Worm (Caenorhabditis elegans) whole organism, L4 larva: Measurements from ENCODE around the gene cyp-13B1.

ENCODE experiments used
- F10B5.3 ChIP-seq: sonication (generic microtip); optimal IDR thresholded peaks from 2 replicates; lab custom pipeline; 2016; ENCODE audit warnings: mild to moderate bottlenecking, missing genetic modification characterization, missing compliant biosample characterization
- T20F7.1 ChIP-seq: fragments of 200-800 bp; sonication (Bioruptor generic); optimal IDR thresholded peaks from 2 replicates; lab custom pipeline; 2018; ENCODE audit warnings: mild to moderate bottlenecking, missing genetic modification characterization, missing compliant biosample characterization
- Y105C5A.15 ChIP-seq: fragments of 200-800 bp; sonication (Bioruptor generic); IDR thresholded peaks from 2 replicates; pipeline ENCODE4 v1.3.6; 2022; ENCODE audit warnings: missing genetic modification characterization, missing compliant biosample characterization
- Y48G9A.11 ChIP-seq: fragments of 200-800 bp; sonication (Bioruptor generic); IDR thresholded peaks from 2 replicates; pipeline ENCODE4 v1.3.6; 2022; ENCODE audit warnings: missing genetic modification reagents, missing genetic modification characterization, missing compliant biosample characterization
- Y5F2A.4 ChIP-seq: fragments of 200-800 bp; sonication (Bioruptor generic); optimal IDR thresholded peaks from 2 replicates; lab custom pipeline; 2018; ENCODE audit warnings: mild to moderate bottlenecking, missing genetic modification characterization, missing compliant biosample characterization
- ZK546.5 ChIP-seq, 2 experiments: sonication (generic microtip); optimal IDR thresholded peaks; 2 replicates each; lab custom pipeline; 2017; ENCODE audit warnings: missing biosample characterization in 2 of 2, missing genetic modification characterization in 2 of 2
- aha-1 ChIP-seq: fragments of 150-350 bp; peaks from one replicate; lab custom pipeline; 2014; ENCODE audit warnings: missing biosample characterization, missing genetic modification characterization
- arid-1 ChIP-seq: fragments of 200-800 bp; sonication (Bioruptor generic); conservative IDR thresholded peaks from 2 replicates; pipeline ENCODE4 v1.3.6; 2022; ENCODE audit warnings: missing genetic modification reagents, missing genetic modification characterization, missing compliant biosample characterization
- cey-2 ChIP-seq: sonication (generic microtip); optimal IDR thresholded peaks from 3 replicates; lab custom pipeline; 2017; ENCODE audit warnings: missing genetic modification characterization, mild to moderate bottlenecking, missing compliant biosample characterization, antibody characterized with exemption, borderline replicate concordance; ENCODE audit not compliant: insufficient read depth
- ctbp-1 ChIP-seq: fragments of 200-800 bp; sonication (Bioruptor generic); IDR thresholded peaks from 2 replicates; pipeline ENCODE4 v1.3.6; 2022; ENCODE audit warnings: missing genetic modification reagents, missing genetic modification characterization, missing compliant biosample characterization
- daf-16 ChIP-seq, 3 experiments: sonication (generic microtip); optimal IDR thresholded peaks; 2 replicates each; lab custom pipeline; 2016 to 2017; ENCODE audit warnings: missing genetic modification characterization in 3 of 3, missing genetic modification reagents in 3 of 3, mild to moderate bottlenecking in 2 of 3, missing compliant biosample characterization in 2 of 3, missing biosample characterization in 1 of 3, moderate library complexity in 1 of 3
- daf-19 ChIP-seq: fragments of 200-800 bp; sonication (Bioruptor generic); conservative IDR thresholded peaks from 2 replicates; pipeline ENCODE4 v1.3.6; 2022; ENCODE audit warnings: missing genetic modification characterization, missing compliant biosample characterization
- dmd-6 ChIP-seq: fragments of 200-800 bp; sonication (Bioruptor generic); IDR thresholded peaks from 2 replicates; pipeline ENCODE4 v1.3.6; 2022; ENCODE audit warnings: missing genetic modification reagents, missing genetic modification characterization, missing compliant biosample characterization
- dmd-8 ChIP-seq: fragments of 200-800 bp; sonication (Bioruptor generic); IDR thresholded peaks from 2 replicates; pipeline ENCODE4 v1.3.6; 2022; ENCODE audit warnings: missing genetic modification characterization, missing compliant biosample characterization
- duxl-1 ChIP-seq: sonication (generic microtip); optimal IDR thresholded peaks from 2 replicates; lab custom pipeline; 2016; ENCODE audit warnings: mild to moderate bottlenecking, missing genetic modification characterization, moderate library complexity, missing compliant biosample characterization; ENCODE audit not compliant: poor library complexity
- dve-1 ChIP-seq: sonication (generic microtip); optimal IDR thresholded peaks from 2 replicates; lab custom pipeline; 2017; ENCODE audit warnings: antibody characterized with exemption, mild to moderate bottlenecking, missing genetic modification characterization, missing compliant biosample characterization; ENCODE audit not compliant: insufficient read depth
- egl-27 ChIP-seq: sonication (generic microtip); optimal IDR thresholded peaks from 3 replicates; lab custom pipeline; 2017; ENCODE audit warnings: missing biosample characterization, missing genetic modification reagents, missing genetic modification characterization
- egl-43 ChIP-seq: fragments of 200-800 bp; sonication (Bioruptor generic); IDR thresholded peaks from 2 replicates; pipeline ENCODE4 v1.3.6; 2022; ENCODE audit warnings: missing genetic modification reagents, missing genetic modification characterization, missing compliant biosample characterization
- fkh-10 ChIP-seq: fragments of 150-350 bp; optimal IDR thresholded peaks from 2 replicates; lab custom pipeline; 2014; ENCODE audit warnings: missing biosample characterization, missing genetic modification reagents, missing genetic modification characterization
- gei-8 ChIP-seq: fragments of 200-800 bp; sonication (Bioruptor generic); optimal IDR thresholded peaks from 2 replicates; lab custom pipeline; 2018; ENCODE audit warnings: mild to moderate bottlenecking, missing genetic modification characterization, missing compliant biosample characterization
- hif-1 ChIP-seq, 2 experiments: sonication (generic microtip); optimal IDR thresholded peaks; 2 replicates each; lab custom pipeline; 2016 to 2017; ENCODE audit warnings: missing compliant biosample characterization in 2 of 2, missing genetic modification characterization in 2 of 2, missing genetic modification reagents in 2 of 2, missing genotype in 2 of 2, mild to moderate bottlenecking in 1 of 2
- hlh-11 ChIP-seq: fragments of 200-800 bp; sonication (Bioruptor generic); optimal IDR thresholded peaks from 2 replicates; lab custom pipeline; 2018; ENCODE audit warnings: mild to moderate bottlenecking, missing genetic modification characterization, missing compliant biosample characterization
- hlh-30 ChIP-seq: sonication (generic microtip); optimal IDR thresholded peaks from 2 replicates; lab custom pipeline; 2017; ENCODE audit warnings: antibody characterized with exemption, mild to moderate bottlenecking, missing genetic modification characterization, missing compliant biosample characterization; ENCODE audit not compliant: insufficient read depth
- lim-7 ChIP-seq: fragments of 200-800 bp; sonication (Bioruptor generic); IDR thresholded peaks from 2 replicates; pipeline ENCODE4 v1.3.6; 2022; ENCODE audit warnings: missing genetic modification characterization, missing compliant biosample characterization
- lin-39 ChIP-seq: fragments of 150-350 bp; optimal IDR thresholded peaks from 2 replicates; lab custom pipeline; 2014; ENCODE audit warnings: missing biosample characterization, missing genetic modification reagents, missing genetic modification characterization
- lsy-2 ChIP-seq, 2 experiments: fragments of 150-350 bp in 1 of 2; sonication (generic microtip) in 1 of 2; optimal IDR thresholded peaks; 2 replicates each; lab custom pipeline; 2014 to 2017; ENCODE audit warnings: missing biosample characterization in 2 of 2, missing genetic modification characterization in 2 of 2
- mdl-1 ChIP-seq, 2 experiments: fragments of 150-350 bp in 1 of 2; sonication (generic microtip) in 1 of 2; optimal IDR thresholded peaks; 2 replicates each; lab custom pipeline; 2014 to 2017; ENCODE audit warnings: missing biosample characterization in 2 of 2, missing genetic modification characterization in 2 of 2
- mdt-29 ChIP-seq: fragments of 200-800 bp; sonication (Bioruptor generic); IDR thresholded peaks from 2 replicates; pipeline ENCODE4 v1.3.6; 2022; ENCODE audit warnings: missing genetic modification reagents, missing genetic modification characterization, missing compliant biosample characterization
- mep-1 ChIP-seq: fragments of 150-350 bp; sonication (generic microtip); optimal IDR thresholded peaks from 3 replicates; lab custom pipeline; 2014; ENCODE audit warnings: missing biosample characterization, missing genetic modification characterization
- mxl-2 ChIP-seq: fragments of 200-800 bp; sonication (Bioruptor generic); conservative IDR thresholded peaks from 2 replicates; pipeline ENCODE4 v1.3.6; 2022; ENCODE audit warnings: missing genetic modification reagents, missing genetic modification characterization, missing compliant biosample characterization
- mxl-3 ChIP-seq: fragments of 200-800 bp; sonication (Bioruptor generic); optimal IDR thresholded peaks from 2 replicates; lab custom pipeline; 2018; ENCODE audit warnings: mild to moderate bottlenecking, missing genetic modification characterization, missing compliant biosample characterization
- nhr-10 ChIP-seq: fragments of 150-350 bp; optimal IDR thresholded peaks from 2 replicates; lab custom pipeline; 2014; ENCODE audit warnings: missing biosample characterization, missing genetic modification characterization
- nhr-102 ChIP-seq: sonication (generic microtip); optimal IDR thresholded peaks from 2 replicates; lab custom pipeline; 2016; ENCODE audit warnings: mild to moderate bottlenecking, missing genetic modification characterization, moderate library complexity, missing compliant biosample characterization
- nhr-237 ChIP-seq: sonication (generic microtip); optimal IDR thresholded peaks from 2 replicates; lab custom pipeline; 2017; ENCODE audit warnings: missing biosample characterization, missing genetic modification characterization
- nhr-28 ChIP-seq: fragments of 150-350 bp; optimal IDR thresholded peaks from 2 replicates; lab custom pipeline; 2014; ENCODE audit warnings: missing biosample characterization, missing genetic modification characterization
- nhr-48 ChIP-seq: sonication (generic microtip); optimal IDR thresholded peaks from 2 replicates; lab custom pipeline; 2016; ENCODE audit warnings: mild to moderate bottlenecking, missing genetic modification characterization, missing compliant biosample characterization
- nhr-6 ChIP-seq: fragments of 150-350 bp; optimal IDR thresholded peaks from 2 replicates; lab custom pipeline; 2014; ENCODE audit warnings: missing biosample characterization, missing genetic modification characterization
- php-3 ChIP-seq: fragments of 200-800 bp; sonication (Bioruptor generic); IDR thresholded peaks from 2 replicates; pipeline ENCODE4 v1.3.6; 2022; ENCODE audit warnings: missing genetic modification reagents, missing genetic modification characterization, missing compliant biosample characterization
- rbr-2 ChIP-seq: sonication (generic microtip); optimal IDR thresholded peaks from 2 replicates; lab custom pipeline; 2016; ENCODE audit warnings: missing genotype, missing genetic modification characterization, missing compliant biosample characterization
- saeg-2 ChIP-seq: fragments of 200-800 bp; sonication (Bioruptor generic); IDR thresholded peaks from 2 replicates; pipeline ENCODE4 v1.3.6; 2022; ENCODE audit warnings: missing genetic modification reagents, missing genetic modification characterization, missing compliant biosample characterization
- sdz-12 ChIP-seq: fragments of 200-800 bp; sonication (Bioruptor generic); optimal IDR thresholded peaks from 2 replicates; lab custom pipeline; 2018; ENCODE audit warnings: mild to moderate bottlenecking, missing genetic modification characterization, missing compliant biosample characterization
- skn-1 ChIP-seq: fragments of 150-350 bp; optimal IDR thresholded peaks from 2 replicates; lab custom pipeline; 2014; ENCODE audit warnings: missing biosample characterization, missing genetic modification characterization
- snpc-4 ChIP-seq: fragments of 150-350 bp; optimal IDR thresholded peaks from 2 replicates; lab custom pipeline; 2014; ENCODE audit warnings: missing biosample characterization, missing genetic modification characterization
- spr-3 ChIP-seq: fragments of 200-800 bp; sonication (Bioruptor generic); optimal IDR thresholded peaks from 2 replicates; lab custom pipeline; 2018; ENCODE audit warnings: mild to moderate bottlenecking, missing genetic modification characterization, missing compliant biosample characterization
- tra-1 ChIP-seq: fragments of 200-800 bp; sonication (Bioruptor generic); IDR thresholded peaks from 2 replicates; pipeline ENCODE4 v1.3.6; 2022; ENCODE audit warnings: missing genetic modification reagents, missing genetic modification characterization, missing compliant biosample characterization
- unc-62 ChIP-seq, 3 experiments: fragments of 150-350 bp in 1 of 3; sonication (generic microtip); optimal IDR thresholded peaks in 2 of 3; peaks in 1 of 3; 1 replicate in 1 of 3; 2 replicates in 2 of 3; lab custom pipeline; 2014 to 2017; ENCODE audit warnings: missing biosample characterization in 3 of 3, missing genetic modification characterization in 3 of 3, missing genetic modification reagents in 3 of 3, missing genotype in 1 of 3
- zip-11 ChIP-seq: fragments of 200-800 bp; sonication (Bioruptor generic); IDR thresholded peaks from 2 replicates; pipeline ENCODE4 v1.3.6; 2022; ENCODE audit warnings: missing genetic modification characterization, missing compliant biosample characterization
- ztf-11 ChIP-seq: fragments of 150-350 bp; optimal IDR thresholded peaks from 2 replicates; lab custom pipeline; 2014; ENCODE audit warnings: missing biosample characterization, missing genetic modification characterization

cyp-13B1 gene

DNA sequence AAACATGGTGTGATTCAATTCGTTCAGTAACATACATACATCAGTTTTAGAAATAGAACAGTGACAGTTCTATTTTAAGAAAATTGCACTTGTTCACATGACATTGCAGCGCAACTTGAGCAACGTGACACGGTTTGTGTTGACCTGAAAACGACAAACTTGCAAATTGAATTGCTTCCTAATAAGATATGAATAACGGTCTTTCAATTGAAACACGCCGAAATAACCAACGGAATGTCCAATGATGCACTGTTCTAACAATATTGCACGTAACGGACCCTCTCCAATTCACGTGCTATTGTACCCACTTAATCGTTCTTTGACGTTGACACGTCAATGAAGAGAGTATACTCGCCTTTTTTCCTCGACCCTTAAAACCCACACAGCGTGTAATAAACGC is 49.6 kb downstream of the cyp-13B1 start:
- TF ChIP-seq gei-8 (GFP tag; lab: Kevin White, UChicago) (no peak), nhr-28 (tag; lab: Kevin White, UChicago) (peak; percentile 18), tra-1 (GFP tag; lab: Robert Waterston, UW) (0 out of 2 replicates have a peak, but pooled peaks have one; percentile 23), hlh-30 (tag; lab: Kevin White, UChicago) (peak; percentile 67), Y5F2A.4 (no peak), mxl-3 (GFP tag; lab: Kevin White, UChicago) (peak; percentile 79), daf-16 (GFP tag; optimal IDR thresholded peaks at IDR 0.05; lab: Kevin White, UChicago) (no peak), daf-16 (tag; optimal IDR thresholded peaks at IDR 0.05; lab: Kevin White, UChicago) (peak; percentile 72), ztf-11 (tag; lab: Kevin White, UChicago) (no peak), saeg-2 (GFP tag; lab: Robert Waterston, UW) (no peak), duxl-1 (tag; lab: Kevin White, UChicago) (no peak), cey-2 (tag; lab: Kevin White, UChicago) (no peak), hlh-11 (tag; lab: Kevin White, UChicago) (peak; percentile 62), aha-1 (peak; percentile 99), skn-1 (tag; lab: Kevin White, UChicago) (no peak), mxl-2 (GFP tag; lab: Robert Waterston, UW) (peak; percentile 93), dmd-6 (GFP tag; lab: Robert Waterston, UW) (peak; percentile 84), ZK546.5 (tag; optimal IDR thresholded peaks at IDR 0.05; lab: Kevin White, UChicago) (no peak), mdl-1 (tag; optimal IDR thresholded peaks at IDR 0.05; lab: Kevin White, UChicago) (peak in 1 of 2 experiments; percentile 23), php-3 (no peak), dve-1 (tag; lab: Kevin White, UChicago) (peak; percentile 67), lsy-2 (tag; optimal IDR thresholded peaks at IDR 0.05; lab: Kevin White, UChicago) (peak in 1 of 2 experiments; percentile 27), nhr-237 (no peak), hif-1 (tag; optimal IDR thresholded peaks at IDR 0.05; lab: Kevin White, UChicago) (peak in 1 of 2 experiments; percentile 91), mdt-29 (GFP tag; lab: Robert Waterston, UW) (peak; percentile 50; the same call in 1 of the 2 replicates), lim-7 (GFP tag; lab: Robert Waterston, UW) (no peak), nhr-48 (tag; lab: Kevin White, UChicago) (peak; percentile 68), spr-3 (GFP tag; lab: Kevin White, UChicago) (no peak)

ce11 chrX:13358573-13358972 is 50.9 kb downstream of the cyp-13B1 start:
- TF ChIP-seq Y105C5A.15 (GFP tag; lab: Robert Waterston, UW), result no peak
- TF ChIP-seq nhr-102, result peak; percentile 83
- TF ChIP-seq nhr-48 (tag; lab: Kevin White, UChicago), result peak; percentile 98
- no peak for TF ChIP-seq lim-7 (GFP tag; lab: Robert Waterston, UW)
- TF ChIP-seq daf-19 (GFP tag; lab: Robert Waterston, UW), result no peak
- no peak for TF ChIP-seq sdz-12 (GFP tag; lab: Kevin White, UChicago)
- TF ChIP-seq dmd-8 (GFP tag; lab: Robert Waterston, UW), result no peak
- no peak for TF ChIP-seq Y5F2A.4
- peak; percentile 94 for TF ChIP-seq nhr-10 (tag; lab: Kevin White, UChicago)
- TF ChIP-seq daf-16 (GFP tag; optimal IDR thresholded peaks at IDR 0.05; lab: Kevin White, UChicago), result peak in 1 of 2 experiments; percentile 40
- TF ChIP-seq daf-16 (tag; optimal IDR thresholded peaks at IDR 0.05; lab: Kevin White, UChicago), result peak; percentile 58
- no peak for TF ChIP-seq Y48G9A.11 (GFP tag; lab: Robert Waterston, UW)
- peak in 1 of 2 experiments; percentile 98 for TF ChIP-seq unc-62 (GFP tag; optimal IDR thresholded peaks at IDR 0.05 in 1 of 2; lab: Kevin White, UChicago)
- TF ChIP-seq unc-62 (tag; optimal IDR thresholded peaks at IDR 0.05; lab: Kevin White, UChicago), result no peak
- no peak for TF ChIP-seq zip-11 (GFP tag; lab: Robert Waterston, UW)
- no peak for TF ChIP-seq F10B5.3 (tag; lab: Kevin White, UChicago)
- TF ChIP-seq ctbp-1 (GFP tag; lab: Robert Waterston, UW), result no peak
- peak; percentile 77 for TF ChIP-seq egl-27
- TF ChIP-seq egl-43 (GFP tag; lab: Robert Waterston, UW), result 0 out of 2 replicates have a peak, but pooled peaks have one; percentile 36
- peak; percentile 49 for TF ChIP-seq rbr-2 (tag; lab: Kevin White, UChicago)
- TF ChIP-seq mep-1, result peak; percentile 75
- peak; percentile 78 for TF ChIP-seq nhr-6
- no peak for TF ChIP-seq lin-39 (tag; lab: Kevin White, UChicago)
- peak; percentile 65 for TF ChIP-seq fkh-10 (GFP tag; lab: Kevin White, UChicago)
- TF ChIP-seq T20F7.1 (GFP tag; lab: Kevin White, UChicago), result no peak
- TF ChIP-seq spr-3 (GFP tag; lab: Kevin White, UChicago), result no peak
- TF ChIP-seq arid-1 (GFP tag; lab: Robert Waterston, UW), result no peak
- no peak for TF ChIP-seq snpc-4 (tag; lab: Kevin White, UChicago)
